Worm (Caenorhabditis elegans) whole organism, L4 larva: ENCODE results near the gene F21C10.3.

Experiments
- F44E2.7 ChIP-seq: fragments of 200-800 bp; sonication (Bioruptor generic); IDR thresholded peaks from 2 replicates; pipeline ENCODE4 v2.1.2; 2022; ENCODE audit warnings: missing genetic modification characterization, missing compliant biosample characterization
- F49E8.2 ChIP-seq: sonication (generic microtip); optimal IDR thresholded peaks from 2 replicates; lab custom pipeline; 2016; ENCODE audit warnings: missing compliant biosample characterization, mild to moderate bottlenecking, missing genetic modification characterization, borderline replicate concordance
- T26A8.4 ChIP-seq: fragments of 200-800 bp; sonication (Bioruptor generic); IDR thresholded peaks from 2 replicates; pipeline ENCODE4 v1.3.6; 2022; ENCODE audit warnings: missing genetic modification characterization, missing compliant biosample characterization
- Y105C5A.15 ChIP-seq: fragments of 200-800 bp; sonication (Bioruptor generic); IDR thresholded peaks from 2 replicates; pipeline ENCODE4 v1.3.6; 2022; ENCODE audit warnings: missing genetic modification characterization, missing compliant biosample characterization
- Y48G9A.11 ChIP-seq: fragments of 200-800 bp; sonication (Bioruptor generic); IDR thresholded peaks from 2 replicates; pipeline ENCODE4 v1.3.6; 2022; ENCODE audit warnings: missing genetic modification reagents, missing genetic modification characterization, missing compliant biosample characterization
- Y5F2A.4 ChIP-seq: fragments of 200-800 bp; sonication (Bioruptor generic); optimal IDR thresholded peaks from 2 replicates; lab custom pipeline; 2018; ENCODE audit warnings: mild to moderate bottlenecking, missing genetic modification characterization, missing compliant biosample characterization
- Y75B8A.6 ChIP-seq: fragments of 200-800 bp; sonication (Bioruptor generic); IDR thresholded peaks from 2 replicates; pipeline ENCODE4 v1.3.6; 2022; ENCODE audit warnings: missing genetic modification reagents, missing genetic modification characterization, missing compliant biosample characterization
- ZK337.2 ChIP-seq: fragments of 200-800 bp; sonication (Bioruptor generic); IDR thresholded peaks from 2 replicates; pipeline ENCODE4 v1.3.6; 2022; ENCODE audit warnings: missing genetic modification reagents, missing genetic modification characterization, missing compliant biosample characterization
- ZK546.5 ChIP-seq, 2 experiments: sonication (generic microtip); optimal IDR thresholded peaks; 2 replicates each; lab custom pipeline; 2017; ENCODE audit warnings: missing biosample characterization in 2 of 2, missing genetic modification characterization in 2 of 2
- aha-1 ChIP-seq: fragments of 150-350 bp; peaks from one replicate; lab custom pipeline; 2014; ENCODE audit warnings: missing biosample characterization, missing genetic modification characterization
- ama-1 ChIP-seq: fragments of 150-350 bp; optimal IDR thresholded peaks from 2 replicates; lab custom pipeline; 2014; ENCODE audit warnings: inconsistent platforms, mixed read lengths
- ceh-20 ChIP-seq: fragments of 200-800 bp; sonication (Bioruptor generic); IDR thresholded peaks from 2 replicates; pipeline ENCODE4 v1.3.6; 2022; ENCODE audit warnings: missing genetic modification reagents, missing genetic modification characterization, missing compliant biosample characterization
- ceh-28 ChIP-seq: fragments of 150-350 bp; optimal IDR thresholded peaks from 2 replicates; lab custom pipeline; 2014; ENCODE audit warnings: missing biosample characterization, missing genetic modification reagents, missing genetic modification characterization
- ceh-62 ChIP-seq: sonication (generic microtip); optimal IDR thresholded peaks from 2 replicates; lab custom pipeline; 2017; ENCODE audit warnings: missing biosample characterization, missing genetic modification characterization
- ces-1 ChIP-seq: fragments of 150-350 bp; sonication (generic microtip); optimal IDR thresholded peaks from 4 replicates; lab custom pipeline; 2014; ENCODE audit warnings: missing biosample characterization, missing genetic modification reagents, missing genetic modification characterization
- daf-12 ChIP-seq: fragments of 150-350 bp; optimal IDR thresholded peaks from 2 replicates; lab custom pipeline; 2014; ENCODE audit warnings: missing biosample characterization, missing genetic modification reagents, missing genetic modification characterization
- daf-19 ChIP-seq: fragments of 200-800 bp; sonication (Bioruptor generic); conservative IDR thresholded peaks from 2 replicates; pipeline ENCODE4 v1.3.6; 2022; ENCODE audit warnings: missing genetic modification characterization, missing compliant biosample characterization
- dmd-6 ChIP-seq: fragments of 200-800 bp; sonication (Bioruptor generic); IDR thresholded peaks from 2 replicates; pipeline ENCODE4 v1.3.6; 2022; ENCODE audit warnings: missing genetic modification reagents, missing genetic modification characterization, missing compliant biosample characterization
- dmd-8 ChIP-seq: fragments of 200-800 bp; sonication (Bioruptor generic); IDR thresholded peaks from 2 replicates; pipeline ENCODE4 v1.3.6; 2022; ENCODE audit warnings: missing genetic modification characterization, missing compliant biosample characterization
- dpl-1 ChIP-seq: fragments of 150-350 bp; optimal IDR thresholded peaks from 2 replicates; lab custom pipeline; 2014; ENCODE audit warnings: missing biosample characterization, missing genetic modification reagents, missing genetic modification characterization
- lim-7 ChIP-seq: fragments of 200-800 bp; sonication (Bioruptor generic); IDR thresholded peaks from 2 replicates; pipeline ENCODE4 v1.3.6; 2022; ENCODE audit warnings: missing genetic modification characterization, missing compliant biosample characterization
- lin-38 ChIP-seq: fragments of 200-800 bp; sonication (Bioruptor generic); IDR thresholded peaks from 2 replicates; pipeline ENCODE4 v1.3.6; 2022; ENCODE audit warnings: missing genetic modification reagents, missing genetic modification characterization, missing compliant biosample characterization
- lin-39 ChIP-seq: fragments of 150-350 bp; optimal IDR thresholded peaks from 2 replicates; lab custom pipeline; 2014; ENCODE audit warnings: missing biosample characterization, missing genetic modification reagents, missing genetic modification characterization
- nhr-237 ChIP-seq: sonication (generic microtip); optimal IDR thresholded peaks from 2 replicates; lab custom pipeline; 2017; ENCODE audit warnings: missing biosample characterization, missing genetic modification characterization
- nhr-25 ChIP-seq: sonication (generic microtip); optimal IDR thresholded peaks from 2 replicates; lab custom pipeline; 2017; ENCODE audit warnings: missing genetic modification characterization, mild to moderate bottlenecking, missing compliant biosample characterization, antibody characterized with exemption, moderate library complexity, borderline replicate concordance; ENCODE audit not compliant: insufficient read depth
- nhr-41 ChIP-seq: fragments of 200-800 bp; sonication (Bioruptor generic); IDR thresholded peaks from 2 replicates; pipeline ENCODE4 v1.3.6; 2022; ENCODE audit warnings: missing genetic modification reagents, missing genetic modification characterization, missing compliant biosample characterization
- pha-4 ChIP-seq, 2 experiments: fragments of 150-350 bp in 1 of 2; fragments of 200-800 bp in 1 of 2; sonication (Bioruptor generic) in 1 of 2; IDR thresholded peaks in 1 of 2; optimal IDR thresholded peaks in 1 of 2; 2 replicates each; pipeline versions ENCODE4 v1.3.6 to Lab custom; 2014 to 2022; ENCODE audit warnings: missing genetic modification characterization in 2 of 2, missing genetic modification reagents in 2 of 2, missing biosample characterization in 1 of 2, missing compliant biosample characterization in 1 of 2
- pqm-1 ChIP-seq: sonication (generic microtip); optimal IDR thresholded peaks from 2 replicates; lab custom pipeline; 2017; ENCODE audit warnings: missing biosample characterization, missing genetic modification characterization
- rbr-2 ChIP-seq: sonication (generic microtip); optimal IDR thresholded peaks from 2 replicates; lab custom pipeline; 2016; ENCODE audit warnings: missing genotype, missing genetic modification characterization, missing compliant biosample characterization
- saeg-2 ChIP-seq: fragments of 200-800 bp; sonication (Bioruptor generic); IDR thresholded peaks from 2 replicates; pipeline ENCODE4 v1.3.6; 2022; ENCODE audit warnings: missing genetic modification reagents, missing genetic modification characterization, missing compliant biosample characterization
- set-16 ChIP-seq: fragments of 200-800 bp; sonication (Bioruptor generic); IDR thresholded peaks from 2 replicates; pipeline ENCODE4 v1.3.6; 2022; ENCODE audit warnings: missing genetic modification reagents, missing genetic modification characterization, missing compliant biosample characterization
- snpc-4 ChIP-seq: fragments of 150-350 bp; optimal IDR thresholded peaks from 2 replicates; lab custom pipeline; 2014; ENCODE audit warnings: missing biosample characterization, missing genetic modification characterization
- spr-1 ChIP-seq: sonication (generic microtip); optimal IDR thresholded peaks from 2 replicates; lab custom pipeline; 2016; ENCODE audit warnings: mild to moderate bottlenecking, missing genetic modification characterization, missing compliant biosample characterization
- unc-130 ChIP-seq: sonication (generic microtip); optimal IDR thresholded peaks from 2 replicates; lab custom pipeline; 2016; ENCODE audit warnings: missing genetic modification reagents, missing genetic modification characterization, missing compliant biosample characterization
- unc-62 ChIP-seq, 3 experiments: fragments of 150-350 bp in 1 of 3; sonication (generic microtip); optimal IDR thresholded peaks in 2 of 3; peaks in 1 of 3; 1 replicate in 1 of 3; 2 replicates in 2 of 3; lab custom pipeline; 2014 to 2017; ENCODE audit warnings: missing biosample characterization in 3 of 3, missing genetic modification characterization in 3 of 3, missing genetic modification reagents in 3 of 3, missing genotype in 1 of 3
- vab-7 ChIP-seq: fragments of 200-800 bp; sonication (Bioruptor generic); IDR thresholded peaks from 2 replicates; pipeline ENCODE4 v1.3.6; 2022; ENCODE audit warnings: missing genetic modification reagents, missing genetic modification characterization, missing compliant biosample characterization
- zag-1 ChIP-seq: fragments of 150-350 bp; optimal IDR thresholded peaks from 2 replicates; lab custom pipeline; 2014; ENCODE audit warnings: missing biosample characterization, missing genetic modification characterization
- zfp-2 ChIP-seq: sonication (generic microtip); optimal IDR thresholded peaks from 2 replicates; lab custom pipeline; 2016; ENCODE audit warnings: mild to moderate bottlenecking, missing genetic modification characterization, missing compliant biosample characterization
- ztf-11 ChIP-seq: fragments of 150-350 bp; optimal IDR thresholded peaks from 2 replicates; lab custom pipeline; 2014; ENCODE audit warnings: missing biosample characterization, missing genetic modification characterization
- ztf-7 ChIP-seq: fragments of 150-350 bp; optimal IDR thresholded peaks from 2 replicates; lab custom pipeline; 2014; ENCODE audit warnings: missing biosample characterization, missing genetic modification characterization

F21C10.3 gene

ce11 chrV:9098280-9098973, 29.4 kb upstream of the F21C10.3 start, which contains the start of gene F21C10.9 (continued):
- TF ChIP-seq nhr-25 (tag; lab: Kevin White, UChicago): no peak

ce11 chrV:9101062-9101461, 26.8 kb upstream of the F21C10.3 start, which contains the start of gene frpr-6:
frpr-6 (minus strand) TSS chrV:9101162.
- no peak for TF ChIP-seq saeg-2 (GFP tag; lab: Robert Waterston, UW)
- TF ChIP-seq unc-130 (GFP tag; lab: Kevin White, UChicago): no peak
- no peak for TF ChIP-seq lin-38 (GFP tag; lab: Robert Waterston, UW)
- TF ChIP-seq daf-12 (tag; lab: Kevin White, UChicago): no peak
- no peak for TF ChIP-seq lim-7
- no peak for TF ChIP-seq aha-1 (tag; lab: Kevin White, UChicago)
- TF ChIP-seq dmd-6 (GFP tag; lab: Robert Waterston, UW): no peak
- no peak for TF ChIP-seq pqm-1 (tag; lab: Kevin White, UChicago)
- TF ChIP-seq unc-62 (GFP tag; optimal IDR thresholded peaks at IDR 0.05 in 1 of 2; lab: Kevin White, UChicago): no peak
- TF ChIP-seq unc-62 (tag; optimal IDR thresholded peaks at IDR 0.05; lab: Kevin White, UChicago): no peak
- TF ChIP-seq nhr-41 (GFP tag; lab: Robert Waterston, UW): no peak
- TF ChIP-seq ceh-28 (tag; lab: Kevin White, UChicago): no peak

ce11 chrV:9108219-9108618, 19.7 kb upstream of the F21C10.3 start, which contains the start of gene F21C10.18:
F21C10.18 (plus strand) TSS chrV:9108519.
- TF ChIP-seq lin-39 (tag; lab: Kevin White, UChicago): no peak
- TF ChIP-seq snpc-4 (tag; lab: Kevin White, UChicago): no peak
- TF ChIP-seq Y75B8A.6 (GFP tag; lab: Robert Waterston, UW): no peak
- no peak for TF ChIP-seq set-16 (GFP tag; lab: Robert Waterston, UW)
- no peak for TF ChIP-seq nhr-237
- TF ChIP-seq Y48G9A.11 (GFP tag; lab: Robert Waterston, UW): no peak
- TF ChIP-seq Y5F2A.4: no peak
- TF ChIP-seq Y105C5A.15 (GFP tag; lab: Robert Waterston, UW): no peak
- no peak for TF ChIP-seq dmd-8 (GFP tag; lab: Robert Waterston, UW)
- no peak for TF ChIP-seq ceh-28 (tag; lab: Kevin White, UChicago)
- no peak for TF ChIP-seq ztf-7 (tag; lab: Kevin White, UChicago)
- no peak for TF ChIP-seq ZK337.2
- TF ChIP-seq T26A8.4 (GFP tag; lab: Robert Waterston, UW): no peak
- TF ChIP-seq ZK546.5 (tag; optimal IDR thresholded peaks at IDR 0.05; lab: Kevin White, UChicago): no peak
- no peak for TF ChIP-seq ces-1 (GFP tag; lab: Kevin White, UChicago)
- no peak for TF ChIP-seq dpl-1 (GFP tag; lab: Kevin White, UChicago)
- TF ChIP-seq ama-1 (lab: Kevin White, UChicago): no peak
- TF ChIP-seq zfp-2 (tag; lab: Kevin White, UChicago): no peak
- TF ChIP-seq daf-19 (GFP tag; lab: Robert Waterston, UW): no peak

ce11 chrV:9109281-9109680, 18.6 kb upstream of the F21C10.3 start, which contains the start of gene pqn-31:
pqn-31 (plus strand) TSS chrV:9109581.
- TF ChIP-seq ces-1 (GFP tag; lab: Kevin White, UChicago) (no peak), dmd-6 (GFP tag; lab: Robert Waterston, UW) (no peak), ceh-62 (no peak), zag-1 (tag; lab: Kevin White, UChicago) (no peak), vab-7 (GFP tag; lab: Robert Waterston, UW) (no peak), F44E2.7 (GFP tag; lab: Robert Waterston, UW) (no peak), ztf-11 (tag; lab: Kevin White, UChicago) (no peak), spr-1 (tag; lab: Kevin White, UChicago) (no peak), ceh-20 (GFP tag; lab: Robert Waterston, UW) (no peak), rbr-2 (tag; lab: Kevin White, UChicago) (no peak), F49E8.2 (tag; lab: Kevin White, UChicago) (no peak), lim-7 (no peak), pha-4 (GFP tag; IDR thresholded peaks at IDR 0.05; lab: Robert Waterston, UW) (no peak), pha-4 (tag; optimal IDR thresholded peaks at IDR 0.05; lab: Kevin White, UChicago) (no peak), dmd-8 (GFP tag; lab: Robert Waterston, UW) (no peak), set-16 (GFP tag; lab: Robert Waterston, UW) (no peak)
